Worm (Caenorhabditis elegans): ENCODE data around the gene ant-1.1.

DNA sequence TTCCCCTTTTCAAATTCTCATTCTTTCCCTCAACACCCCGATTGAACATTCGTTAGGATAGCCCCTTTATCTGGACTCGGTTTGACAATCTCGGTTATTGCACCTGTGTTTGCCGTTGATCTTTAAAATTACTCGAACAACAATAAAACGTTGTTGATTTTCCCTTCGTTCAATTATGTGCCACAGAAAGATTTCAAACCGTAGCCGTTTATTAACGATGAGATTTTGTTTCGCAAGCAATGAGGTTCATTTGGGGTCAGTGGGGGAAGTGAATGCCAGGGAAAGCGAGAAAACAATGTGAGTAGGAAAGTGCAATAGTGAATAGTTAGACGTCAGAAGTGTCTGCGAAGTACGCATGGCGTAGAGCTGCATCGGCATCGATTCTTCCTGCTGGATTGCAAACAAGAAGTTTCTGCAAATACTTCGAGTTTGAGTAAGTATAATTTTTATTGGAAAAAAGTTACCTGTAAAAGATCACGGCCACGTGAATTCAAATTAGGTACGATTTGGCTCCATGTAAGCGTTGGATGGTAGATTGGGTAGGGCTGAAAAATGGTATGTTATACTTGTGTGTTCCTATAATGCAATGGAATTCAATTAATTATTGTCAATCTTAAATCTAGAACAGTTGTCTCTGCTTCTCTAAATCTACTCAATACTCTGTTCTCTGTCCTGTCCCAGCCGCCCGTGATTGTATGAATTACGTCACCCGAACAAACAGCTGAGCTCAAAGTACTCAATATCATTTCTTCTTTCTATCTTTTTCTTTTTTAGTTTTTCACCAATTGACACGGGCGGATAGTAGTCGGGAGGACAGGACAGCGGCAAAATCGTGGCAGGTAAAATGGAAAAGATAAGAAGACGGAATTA is 1.8 kb downstream of the ant-1.1 start, which contains the start of gene kel-3:
- TF ChIP-seq ztf-3 (GFP tag; optimal IDR thresholded peaks at IDR 0.05): peak; percentile 91
- no peak for TF ChIP-seq ceh-40 (GFP tag; IDR thresholded peaks at IDR 0.05)
- TF ChIP-seq ama-1 (optimal IDR thresholded peaks at IDR 0.05): peak; percentile 97
- TF ChIP-seq ama-1 (GFP tag; optimal IDR thresholded peaks at IDR 0.05): peak; percentile 50 to 96
- peak; percentile 91 for TF ChIP-seq D2030.7 (GFP tag; IDR thresholded peaks at IDR 0.05)
